Worm (Caenorhabditis elegans) whole organism, mixed stage, embryonic: ENCODE measurements around the gene F47E1.4.

Source experiments
- ces-1 ChIP-seq: fragments of 150-350 bp; optimal IDR thresholded peaks from 2 replicates; lab custom pipeline; 2014; ENCODE audit warnings: missing biosample characterization, missing genetic modification reagents, missing genetic modification characterization
- drap-1 ChIP-seq: fragments of 200-800 bp; sonication (Bioruptor generic); optimal IDR thresholded peaks from 3 replicates; lab custom pipeline; 2018; ENCODE audit warnings: mild to moderate bottlenecking, missing genetic modification characterization, missing compliant biosample characterization
- hlh-1 ChIP-seq: fragments of 150-350 bp; optimal IDR thresholded peaks from 2 replicates; lab custom pipeline; 2014; ENCODE audit warnings: missing biosample characterization, missing genetic modification reagents, missing genetic modification characterization
- mep-1 ChIP-seq: fragments of 150-350 bp; optimal IDR thresholded peaks from 2 replicates; lab custom pipeline; 2017; ENCODE audit warnings: missing biosample characterization, missing genetic modification reagents, missing genetic modification characterization, inconsistent platforms
- nhr-12 ChIP-seq: fragments of 150-350 bp; optimal IDR thresholded peaks from 2 replicates; lab custom pipeline; 2014; ENCODE audit warnings: missing biosample characterization, missing genetic modification characterization
- nhr-28 ChIP-seq: fragments of 150-350 bp; optimal IDR thresholded peaks from 2 replicates; lab custom pipeline; 2014; ENCODE audit warnings: missing biosample characterization, missing genetic modification characterization
- pha-4 ChIP-seq: fragments of 150-350 bp; optimal IDR thresholded peaks from 2 replicates; lab custom pipeline; 2018; ENCODE audit warnings: missing biosample characterization, missing genetic modification reagents, missing genetic modification characterization
- sptf-1 ChIP-seq: sonication (generic microtip); optimal IDR thresholded peaks from 2 replicates; lab custom pipeline; 2017; ENCODE audit warnings: mild to moderate bottlenecking, missing genetic modification characterization, moderate library complexity, missing compliant biosample characterization
- unc-62 ChIP-seq: fragments of 150-350 bp; optimal IDR thresholded peaks from 2 replicates; lab custom pipeline; 2014; ENCODE audit warnings: missing biosample characterization, missing genetic modification reagents, missing genetic modification characterization

ce11 chrX:9014451-9014850, 48.2 kb upstream of the F47E1.4 start:
- TF ChIP-seq pha-4 (tag; lab: Kevin White, UChicago) (no peak), unc-62 (GFP tag; lab: Kevin White, UChicago) (no peak), nhr-12 (tag; lab: Kevin White, UChicago) (no peak), ces-1 (GFP tag; lab: Kevin White, UChicago) (no peak), drap-1 (no peak), hlh-1 (tag; lab: Kevin White, UChicago) (no peak), nhr-28 (tag; lab: Kevin White, UChicago) (no peak), mep-1 (no peak), sptf-1 (tag; lab: Kevin White, UChicago) (no peak)
